Worm (Caenorhabditis elegans): ENCODE measurements around the gene ugt-60.

ce11 chrIII:9702665-9703252 lies 23.9 kb upstream of the ugt-60 start:
- TF ChIP-seq nhr-11 (tag; optimal IDR thresholded peaks at IDR 0.05) (no peak), lin-15B (tag; optimal IDR thresholded peaks at IDR 0.05) (no peak), egl-27 (tag; optimal IDR thresholded peaks at IDR 0.05) (no peak), ztf-11 (tag; optimal IDR thresholded peaks at IDR 0.05) (no peak), tbx-2 (tag; optimal IDR thresholded peaks at IDR 0.05) (no peak), nhr-25 (tag; optimal IDR thresholded peaks at IDR 0.05) (no peak), pha-4 (tag; optimal IDR thresholded peaks at IDR 0.05) (peak; percentile 68), nhr-23 (tag; optimal IDR thresholded peaks at IDR 0.05) (no peak), fos-1 (tag; optimal IDR thresholded peaks at IDR 0.05) (no peak), ama-1 (optimal IDR thresholded peaks at IDR 0.05) (no peak), nhr-12 (tag; optimal IDR thresholded peaks at IDR 0.05) (no peak), ceh-28 (tag; optimal IDR thresholded peaks at IDR 0.05) (no peak), elt-2 (tag; optimal IDR thresholded peaks at IDR 0.05) (peak; percentile 6)
